Fruit fly (Drosophila melanogaster): Measurements from ENCODE around the gene Nepl17.

Nepl17 gene

DNA sequence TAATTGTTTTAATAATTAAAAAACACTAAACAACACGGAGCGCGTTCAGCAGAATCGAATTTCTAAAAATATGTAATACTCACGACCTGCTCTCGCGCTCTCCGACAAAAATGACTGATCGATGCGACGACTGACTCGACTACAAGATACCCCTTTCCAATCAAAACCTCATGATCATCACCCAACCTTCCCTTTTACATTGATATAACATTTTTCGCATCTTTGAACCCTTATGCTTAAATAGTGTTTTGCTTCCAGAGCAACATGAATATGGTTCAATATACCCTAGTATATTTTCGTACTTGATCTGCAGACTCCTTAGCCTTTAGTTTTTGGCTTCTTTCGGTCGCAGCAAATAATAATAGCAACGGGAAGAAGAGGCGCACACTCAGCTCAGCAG lies 39.1 kb downstream of the Nepl17 start (continued):
- TF ChIP-seq CG8765 (GFP tag; IDR thresholded peaks at IDR 0.05) (peak; percentile 37; the same call in 1 of the 2 replicates), bab2 (GFP tag; optimal IDR thresholded peaks at IDR 0.05) (peak; percentile 77), Sox100B (GFP tag; optimal IDR thresholded peaks at IDR 0.05) (no peak), CG14965 (GFP tag; optimal IDR thresholded peaks at IDR 0.05; ENCODE audit: borderline replicate concordance) (no peak), gcm2 (GFP tag; optimal IDR thresholded peaks at IDR 0.05) (peak; percentile 36), CG14014 (GFP tag; IDR thresholded peaks at IDR 0.05) (peak; percentile 73), ap (GFP tag; IDR thresholded peaks at IDR 0.05) (peak; percentile 80), CG1024 (GFP tag; IDR thresholded peaks at IDR 0.05) (peak; percentile 76), ro (GFP tag; IDR thresholded peaks at IDR 0.05) (peak; percentile 49; the same call in 1 of the 2 replicates), MTF-1 (GFP tag; optimal IDR thresholded peaks at IDR 0.05; ENCODE audit: borderline replicate concordance) (peak; percentile 12), Jarid2 (GFP tag; optimal IDR thresholded peaks at IDR 0.05) (peak; percentile 17), ems (GFP tag; optimal IDR thresholded peaks at IDR 0.05) (peak; percentile 67), tap (tag; optimal IDR thresholded peaks at IDR 0.05) (peak; percentile 59), pan (optimal IDR thresholded peaks at IDR 0.05) (no peak), pan (GFP tag; optimal IDR thresholded peaks at IDR 0.05 in 1 of 2, IDR thresholded peaks at IDR 0.05 in 1 of 2) (peak in 1 of 2 experiments; percentile 85), Stat92E (GFP tag; optimal IDR thresholded peaks at IDR 0.05) (no peak), slou (GFP tag; optimal IDR thresholded peaks at IDR 0.05) (peak; percentile 24), CG31441 (GFP tag; IDR thresholded peaks at IDR 0.05) (peak; percentile 77), dimm (GFP tag; IDR thresholded peaks at IDR 0.05) (peak; percentile 58; the same call in 1 of the 2 replicates), CG3163 (GFP tag; optimal IDR thresholded peaks at IDR 0.05) (peak; percentile 40), CG10565 (GFP tag; optimal IDR thresholded peaks at IDR 0.05) (no peak), corto (GFP tag; optimal IDR thresholded peaks at IDR 0.05) (no peak), CG10462 (GFP tag; optimal IDR thresholded peaks at IDR 0.05) (peak; percentile 49), klu (GFP tag; IDR thresholded peaks at IDR 0.05) (no peak), D19B (GFP tag; optimal IDR thresholded peaks at IDR 0.05) (peak; percentile 93), Hsf (GFP tag; optimal IDR thresholded peaks at IDR 0.05) (peak; percentile 72), HmgZ (tag; optimal IDR thresholded peaks at IDR 0.05) (peak; percentile 8), CG3847 (GFP tag; IDR thresholded peaks at IDR 0.05) (peak; percentile 57), ftz-f1 (GFP tag; optimal IDR thresholded peaks at IDR 0.05) (peak; percentile 21), CG6683 (GFP tag; optimal IDR thresholded peaks at IDR 0.05) (no peak), Blimp-1 (GFP tag; optimal IDR thresholded peaks at IDR 0.05) (peak; percentile 62), E2f1 (GFP tag; IDR thresholded peaks at IDR 0.05) (peak; percentile 82), Atf3 (GFP tag; optimal IDR thresholded peaks at IDR 0.05) (peak; percentile 24), Hr51 (GFP tag; optimal IDR thresholded peaks at IDR 0.05) (peak; percentile 28 to 74), Ssrp (tag; optimal IDR thresholded peaks at IDR 0.05) (peak; percentile 71), CG7556 (GFP tag; optimal IDR thresholded peaks at IDR 0.05) (peak; percentile 43), CG17802 (tag; optimal IDR thresholded peaks at IDR 0.05) (peak; percentile 22), D19A (tag; optimal IDR thresholded peaks at IDR 0.05) (peak; percentile 65), CG6854 (GFP tag; optimal IDR thresholded peaks at IDR 0.05) (peak; percentile 43), vfl (GFP tag; optimal IDR thresholded peaks at IDR 0.05) (peak; percentile 61), CG10321 (GFP tag; IDR thresholded peaks at IDR 0.05) (no peak), hth (optimal IDR thresholded peaks at IDR 0.05) (no peak), CG11695 (GFP tag; IDR thresholded peaks at IDR 0.05) (peak; percentile 55; the same call in 1 of the 3 replicates), Bdp1 (GFP tag; optimal IDR thresholded peaks at IDR 0.05) (peak; percentile 49), Lpt (GFP tag; optimal IDR thresholded peaks at IDR 0.05) (no peak), CG10431 (GFP tag; optimal IDR thresholded peaks at IDR 0.05) (no peak), luna (GFP tag; optimal IDR thresholded peaks at IDR 0.05) (no peak), CG43689 (GFP tag; IDR thresholded peaks at IDR 0.05) (peak; percentile 47; the same call in 1 of the 2 replicates), pnt (GFP tag; optimal IDR thresholded peaks at IDR 0.05) (peak; percentile 75), CG33557 (GFP tag; optimal IDR thresholded peaks at IDR 0.05) (no peak), CG9609 (GFP tag; optimal IDR thresholded peaks at IDR 0.05) (peak; percentile 61)
